Worm (Caenorhabditis elegans) whole organism, L1 larva: Measurements from ENCODE around the gene dhs-24.

ENCODE experiments used
- ces-1 ChIP-seq: fragments of 150-350 bp; optimal IDR thresholded peaks from 2 replicates; lab custom pipeline; 2014; ENCODE audit warnings: missing biosample characterization, missing genetic modification reagents, missing genetic modification characterization
- efl-3 ChIP-seq: fragments of 200-800 bp; sonication (Bioruptor generic); optimal IDR thresholded peaks from 2 replicates; lab custom pipeline; 2018; ENCODE audit warnings: mild to moderate bottlenecking, missing genetic modification characterization, missing compliant biosample characterization
- egl-27 ChIP-seq, 2 experiments: fragments of 150-350 bp in 1 of 2; sonication (generic microtip); optimal IDR thresholded peaks; 3 replicates each; lab custom pipeline; 2017 to 2018; ENCODE audit warnings: missing biosample characterization in 2 of 2, missing genetic modification characterization in 2 of 2, missing genetic modification reagents in 2 of 2
- fkh-4 ChIP-seq: sonication (generic microtip); optimal IDR thresholded peaks from 2 replicates; lab custom pipeline; 2016; ENCODE audit warnings: missing compliant biosample characterization, missing genetic modification characterization, borderline replicate concordance
- lsy-2 ChIP-seq, 2 experiments: fragments of 150-350 bp; optimal IDR thresholded peaks; 2 replicates each; lab custom pipeline; 2014; ENCODE audit warnings: missing biosample characterization in 2 of 2, missing genetic modification characterization in 2 of 2
- nhr-11 ChIP-seq: fragments of 150-350 bp; optimal IDR thresholded peaks from 2 replicates; lab custom pipeline; 2014; ENCODE audit warnings: missing biosample characterization, missing genetic modification characterization
- nhr-237 ChIP-seq: fragments of 150-350 bp; optimal IDR thresholded peaks from 2 replicates; lab custom pipeline; 2014; ENCODE audit warnings: missing biosample characterization, missing genetic modification characterization
- pqm-1 ChIP-seq: sonication (generic microtip); optimal IDR thresholded peaks from 3 replicates; lab custom pipeline; 2017; ENCODE audit warnings: missing biosample characterization, missing genetic modification characterization
- rnt-1 ChIP-seq: sonication (generic microtip); optimal IDR thresholded peaks from 2 replicates; lab custom pipeline; 2016; ENCODE audit warnings: mild to moderate bottlenecking, missing genetic modification characterization, moderate library complexity, missing compliant biosample characterization
- skn-1 ChIP-seq: fragments of 150-350 bp; optimal IDR thresholded peaks from 2 replicates; lab custom pipeline; 2014; ENCODE audit warnings: missing biosample characterization, missing genetic modification characterization
- unc-62 ChIP-seq: fragments of 150-350 bp; optimal IDR thresholded peaks from 2 replicates; lab custom pipeline; 2014; ENCODE audit warnings: missing biosample characterization, missing genetic modification reagents, missing genetic modification characterization
- unc-86 ChIP-seq: sonication (generic microtip); optimal IDR thresholded peaks from 2 replicates; lab custom pipeline; 2016; ENCODE audit warnings: missing genetic modification characterization, missing compliant biosample characterization
- ztf-11 ChIP-seq, 2 experiments: sonication (generic microtip); optimal IDR thresholded peaks; 2 replicates each; lab custom pipeline; 2016 to 2017; ENCODE audit warnings: missing genetic modification characterization in 2 of 2, missing biosample characterization in 1 of 2, missing compliant biosample characterization in 1 of 2

- TF ChIP-seq efl-3 (no peak), rnt-1 (tag; lab: Kevin White, UChicago) (no peak), skn-1 (no peak), egl-27 (tag; optimal IDR thresholded peaks at IDR 0.05; lab: Kevin White, UChicago) (no peak), lsy-2 (tag; optimal IDR thresholded peaks at IDR 0.05; lab: Kevin White, UChicago) (no peak), nhr-237 (no peak), ztf-11 (tag; optimal IDR thresholded peaks at IDR 0.05; lab: Kevin White, UChicago) (no peak), nhr-11 (tag; lab: Kevin White, UChicago) (no peak), pqm-1 (no peak), unc-62 (GFP tag; lab: Kevin White, UChicago) (no peak), unc-86 (tag; lab: Kevin White, UChicago) (no peak), fkh-4 (tag; lab: Kevin White, UChicago) (no peak), ces-1 (GFP tag; lab: Kevin White, UChicago) (no peak)
Measured at ce11 chrV:19986213-19986612, 39.8 kb upstream of the dhs-24 start, which contains the start of gene clec-260.
